Worm (Caenorhabditis elegans) whole organism, L4 larva: ENCODE results near the gene ZC239.6.
"Not testable (repeated sequence)": the region's sequence is repeated elsewhere in the genome, so short reads cannot be mapped to it uniquely, and the experiment has no call there.

ENCODE experiments used
- F37D6.2 ChIP-seq: sonication (generic microtip); optimal IDR thresholded peaks from 2 replicates; lab custom pipeline; 2016; ENCODE audit warnings: mild to moderate bottlenecking, missing genetic modification characterization, missing compliant biosample characterization
- T20F7.1 ChIP-seq: fragments of 200-800 bp; sonication (Bioruptor generic); optimal IDR thresholded peaks from 2 replicates; lab custom pipeline; 2018; ENCODE audit warnings: mild to moderate bottlenecking, missing genetic modification characterization, missing compliant biosample characterization
- Y48G9A.11 ChIP-seq: fragments of 200-800 bp; sonication (Bioruptor generic); IDR thresholded peaks from 2 replicates; pipeline ENCODE4 v1.3.6; 2022; ENCODE audit warnings: missing genetic modification reagents, missing genetic modification characterization, missing compliant biosample characterization
- Y5F2A.4 ChIP-seq: fragments of 200-800 bp; sonication (Bioruptor generic); optimal IDR thresholded peaks from 2 replicates; lab custom pipeline; 2018; ENCODE audit warnings: mild to moderate bottlenecking, missing genetic modification characterization, missing compliant biosample characterization
- ZK546.5 ChIP-seq, 2 experiments: sonication (generic microtip); optimal IDR thresholded peaks; 2 replicates each; lab custom pipeline; 2017; ENCODE audit warnings: missing biosample characterization in 2 of 2, missing genetic modification characterization in 2 of 2
- aha-1 ChIP-seq: fragments of 150-350 bp; peaks from one replicate; lab custom pipeline; 2014; ENCODE audit warnings: missing biosample characterization, missing genetic modification characterization
- ceh-62 ChIP-seq: sonication (generic microtip); optimal IDR thresholded peaks from 2 replicates; lab custom pipeline; 2017; ENCODE audit warnings: missing biosample characterization, missing genetic modification characterization
- ceh-82 ChIP-seq: sonication (generic microtip); optimal IDR thresholded peaks from 2 replicates; lab custom pipeline; 2017; ENCODE audit warnings: missing biosample characterization, missing genetic modification characterization
- ctbp-1 ChIP-seq: fragments of 200-800 bp; sonication (Bioruptor generic); IDR thresholded peaks from 2 replicates; pipeline ENCODE4 v1.3.6; 2022; ENCODE audit warnings: missing genetic modification reagents, missing genetic modification characterization, missing compliant biosample characterization
- daf-12 ChIP-seq: fragments of 150-350 bp; optimal IDR thresholded peaks from 2 replicates; lab custom pipeline; 2014; ENCODE audit warnings: missing biosample characterization, missing genetic modification reagents, missing genetic modification characterization
- gei-8 ChIP-seq: fragments of 200-800 bp; sonication (Bioruptor generic); optimal IDR thresholded peaks from 2 replicates; lab custom pipeline; 2018; ENCODE audit warnings: mild to moderate bottlenecking, missing genetic modification characterization, missing compliant biosample characterization
- hlh-11 ChIP-seq: fragments of 200-800 bp; sonication (Bioruptor generic); optimal IDR thresholded peaks from 2 replicates; lab custom pipeline; 2018; ENCODE audit warnings: mild to moderate bottlenecking, missing genetic modification characterization, missing compliant biosample characterization
- jun-1 ChIP-seq: fragments of 150-350 bp; optimal IDR thresholded peaks from 2 replicates; lab custom pipeline; 2014; ENCODE audit warnings: missing biosample characterization, missing genetic modification reagents, missing genetic modification characterization
- lin-13 ChIP-seq: fragments of 150-350 bp; optimal IDR thresholded peaks from 2 replicates; lab custom pipeline; 2014; ENCODE audit warnings: missing biosample characterization, missing genetic modification reagents, missing genetic modification characterization
- lin-15B ChIP-seq: fragments of 150-350 bp; sonication (generic microtip); optimal IDR thresholded peaks from 3 replicates; lab custom pipeline; 2014; ENCODE audit warnings: missing biosample characterization, missing genetic modification characterization
- lin-29 ChIP-seq: fragments of 200-800 bp; sonication (Bioruptor generic); IDR thresholded peaks from 2 replicates; pipeline ENCODE4 v1.3.6; 2022; ENCODE audit warnings: missing genetic modification reagents, missing genetic modification characterization, missing compliant biosample characterization
- lin-39 ChIP-seq: fragments of 150-350 bp; optimal IDR thresholded peaks from 2 replicates; lab custom pipeline; 2014; ENCODE audit warnings: missing biosample characterization, missing genetic modification reagents, missing genetic modification characterization
- nhr-237 ChIP-seq: sonication (generic microtip); optimal IDR thresholded peaks from 2 replicates; lab custom pipeline; 2017; ENCODE audit warnings: missing biosample characterization, missing genetic modification characterization
- skn-1 ChIP-seq: fragments of 150-350 bp; optimal IDR thresholded peaks from 2 replicates; lab custom pipeline; 2014; ENCODE audit warnings: missing biosample characterization, missing genetic modification characterization
- spr-1 ChIP-seq: sonication (generic microtip); optimal IDR thresholded peaks from 2 replicates; lab custom pipeline; 2016; ENCODE audit warnings: mild to moderate bottlenecking, missing genetic modification characterization, missing compliant biosample characterization
- spr-3 ChIP-seq: fragments of 200-800 bp; sonication (Bioruptor generic); optimal IDR thresholded peaks from 2 replicates; lab custom pipeline; 2018; ENCODE audit warnings: mild to moderate bottlenecking, missing genetic modification characterization, missing compliant biosample characterization
- unc-130 ChIP-seq: sonication (generic microtip); optimal IDR thresholded peaks from 2 replicates; lab custom pipeline; 2016; ENCODE audit warnings: missing genetic modification reagents, missing genetic modification characterization, missing compliant biosample characterization
- unc-62 ChIP-seq, 3 experiments: fragments of 150-350 bp in 1 of 3; sonication (generic microtip); optimal IDR thresholded peaks in 2 of 3; peaks in 1 of 3; 1 replicate in 1 of 3; 2 replicates in 2 of 3; lab custom pipeline; 2014 to 2017; ENCODE audit warnings: missing biosample characterization in 3 of 3, missing genetic modification characterization in 3 of 3, missing genetic modification reagents in 3 of 3, missing genotype in 1 of 3
- vab-7 ChIP-seq: fragments of 200-800 bp; sonication (Bioruptor generic); IDR thresholded peaks from 2 replicates; pipeline ENCODE4 v1.3.6; 2022; ENCODE audit warnings: missing genetic modification reagents, missing genetic modification characterization, missing compliant biosample characterization
- zfp-2 ChIP-seq: sonication (generic microtip); optimal IDR thresholded peaks from 2 replicates; lab custom pipeline; 2016; ENCODE audit warnings: mild to moderate bottlenecking, missing genetic modification characterization, missing compliant biosample characterization
- zfp-3 ChIP-seq: fragments of 200-800 bp; sonication (Bioruptor generic); conservative IDR thresholded peaks from 2 replicates; pipeline ENCODE4 v1.3.6; 2022; ENCODE audit warnings: missing genetic modification reagents, missing genetic modification characterization, missing compliant biosample characterization
- zip-11 ChIP-seq: fragments of 200-800 bp; sonication (Bioruptor generic); IDR thresholded peaks from 2 replicates; pipeline ENCODE4 v1.3.6; 2022; ENCODE audit warnings: missing genetic modification characterization, missing compliant biosample characterization
- ztf-11 ChIP-seq: fragments of 150-350 bp; optimal IDR thresholded peaks from 2 replicates; lab custom pipeline; 2014; ENCODE audit warnings: missing biosample characterization, missing genetic modification characterization

ZC239.6 gene

ce11 chrII:3198998-3199397 lies 10.4 kb upstream of the ZC239.6 start, which contains the start of gene sri-51:
sri-51 (minus strand) TSS chrII:3199098.
- TF ChIP-seq lin-15B (tag; lab: Kevin White, UChicago) (no peak), lin-39 (tag; lab: Kevin White, UChicago) (no peak), unc-62 (GFP tag; optimal IDR thresholded peaks at IDR 0.05 in 1 of 2; lab: Kevin White, UChicago) (peak in 1 of 2 experiments; percentile 84), unc-62 (tag; optimal IDR thresholded peaks at IDR 0.05; lab: Kevin White, UChicago) (no peak), ztf-11 (tag; lab: Kevin White, UChicago) (no peak)

ce11 chrII:3201242-3201641 lies 8.2 kb upstream of the ZC239.6 start, which contains the start of gene sri-48:
sri-48 (minus strand) TSS chrII:3201342.
- not testable (repeated sequence) for TF ChIP-seq skn-1 (tag; lab: Kevin White, UChicago); unc-130 (GFP tag; lab: Kevin White, UChicago); daf-12 (tag; lab: Kevin White, UChicago)

DNA sequence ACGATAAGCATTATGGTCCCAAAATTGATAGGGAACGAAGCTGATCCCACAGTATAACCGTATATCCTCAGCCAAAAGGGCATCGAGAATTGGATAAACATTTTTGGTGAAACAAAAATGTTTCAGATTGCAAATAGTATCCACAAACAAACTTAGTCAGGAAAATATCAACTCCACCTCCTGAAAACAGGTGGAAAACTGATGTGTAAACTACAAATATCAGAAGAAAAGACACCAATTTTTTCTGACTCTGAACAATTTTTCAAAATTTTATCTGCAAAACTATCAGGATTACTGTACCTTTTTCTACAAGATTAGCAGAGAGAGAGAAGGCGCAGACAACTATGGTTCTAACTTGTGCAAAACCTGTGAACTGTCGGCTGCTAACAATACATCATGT lies 6.9 kb upstream of the ZC239.6 start, which contains the start of gene sri-53:
sri-53 (minus strand) TSS at position 101 of the 400 bp plus-strand sequence.
- no peak for TF ChIP-seq ceh-62 (tag; lab: Kevin White, UChicago)
- TF ChIP-seq lin-13 (GFP tag; lab: Kevin White, UChicago): no peak
- TF ChIP-seq ctbp-1 (GFP tag; lab: Robert Waterston, UW): no peak

DNA sequence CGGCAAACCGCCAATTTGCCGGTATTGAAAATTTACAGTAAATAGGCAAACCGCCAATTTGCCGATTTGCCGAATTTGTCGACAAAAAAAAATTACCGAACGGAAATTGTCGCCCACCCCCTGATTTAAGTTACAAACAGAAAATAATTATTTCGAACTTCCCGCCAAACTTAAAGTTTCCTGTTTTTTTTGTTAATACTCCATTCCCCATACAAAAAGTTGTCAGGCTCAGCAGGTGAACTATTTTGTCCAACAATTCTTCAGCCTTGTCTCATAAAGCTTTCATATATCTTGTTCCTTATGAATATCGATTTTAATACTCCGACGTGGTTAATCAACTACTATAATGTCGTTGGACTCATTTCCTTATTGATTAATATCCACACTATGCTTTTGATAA lies 6.0 kb upstream of the ZC239.6 start, which contains the start of gene sri-50:
sri-50 (plus strand) TSS at position 301 of the 400 bp plus-strand sequence.
- no peak for TF ChIP-seq lin-15B (tag; lab: Kevin White, UChicago)
- TF ChIP-seq aha-1 (tag; lab: Kevin White, UChicago): peak; percentile 5

ce11 chrII:3206423-3206989 lies 2.9 kb upstream of the ZC239.6 start, which contains the start of the genes ZC239.20 and ZC239.21:
ZC239.20 (minus strand) TSS chrII:3206523.
ZC239.21 (plus strand) TSS chrII:3206939.
- TF ChIP-seq zip-11 (GFP tag; lab: Robert Waterston, UW) (no peak), T20F7.1 (GFP tag; lab: Kevin White, UChicago) (no peak), gei-8 (no peak), vab-7 (no peak)

DNA sequence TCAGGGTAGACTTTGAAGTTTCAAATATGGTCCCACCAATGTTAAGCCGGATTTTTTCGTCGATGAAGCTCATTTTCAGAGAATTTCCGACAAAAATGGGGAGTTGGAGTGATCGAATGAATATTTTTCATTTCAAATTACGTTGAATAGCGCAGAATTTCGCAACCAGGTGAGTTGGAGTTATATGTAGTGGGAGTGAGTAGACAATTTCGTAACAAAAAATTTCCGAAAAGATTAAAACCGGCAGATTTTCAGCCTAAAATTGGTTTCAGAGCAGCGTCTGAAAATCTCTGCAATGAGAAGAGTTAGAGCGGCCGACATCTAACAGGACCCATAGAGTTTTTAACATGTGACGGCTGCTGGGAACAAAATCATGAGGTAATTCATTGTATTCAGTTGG lies 752 bp upstream of the ZC239.6 start, which contains the start of gene sdz-35:
sdz-35 (minus strand) TSS at position 101 of the 400 bp plus-strand sequence.
- no peak for TF ChIP-seq jun-1 (tag; lab: Kevin White, UChicago)
- no peak for TF ChIP-seq vab-7
- no peak for TF ChIP-seq ctbp-1 (GFP tag; lab: Robert Waterston, UW)
- TF ChIP-seq hlh-11 (tag; lab: Kevin White, UChicago): no peak
- no peak for TF ChIP-seq ZK546.5 (tag; optimal IDR thresholded peaks at IDR 0.05; lab: Kevin White, UChicago)
- no peak for TF ChIP-seq nhr-237 (tag; lab: Kevin White, UChicago)
- no peak for TF ChIP-seq lin-29 (GFP tag; lab: Robert Waterston, UW)
- no peak for TF ChIP-seq zfp-2
- no peak for TF ChIP-seq ztf-11 (tag; lab: Kevin White, UChicago)
- no peak for TF ChIP-seq spr-3 (GFP tag; lab: Kevin White, UChicago)
- TF ChIP-seq spr-1 (tag; lab: Kevin White, UChicago): no peak
- TF ChIP-seq zfp-3 (GFP tag; lab: Robert Waterston, UW): no peak
- TF ChIP-seq ceh-82 (tag; lab: Kevin White, UChicago): no peak
- no peak for TF ChIP-seq F37D6.2 (tag; lab: Kevin White, UChicago)
- no peak for TF ChIP-seq Y48G9A.11
- TF ChIP-seq Y5F2A.4 (GFP tag; lab: Kevin White, UChicago): no peak
- TF ChIP-seq, all 104 proteins: peak for 0
